Fruit fly (Drosophila melanogaster) whole organism, embryonic: ENCODE measurements around the gene Root.

Experiments
- ATbp ChIP-seq: fragments of 200-800 bp; sonication (Bioruptor generic); optimal IDR thresholded peaks from 2 replicates; lab custom pipeline; 2017; ENCODE audit warnings: missing biosample characterization, mild to moderate bottlenecking, missing genetic modification characterization, missing genetic modification reagents
- CG10565 ChIP-seq: fragments of 200-800 bp; sonication (Bioruptor generic); optimal IDR thresholded peaks from 3 replicates; lab custom pipeline; 2016; ENCODE audit warnings: missing biosample characterization, mild to moderate bottlenecking, missing genetic modification characterization
- CG11398 ChIP-seq: fragments of 200-800 bp; sonication (Bioruptor generic); optimal IDR thresholded peaks from 2 replicates; lab custom pipeline; 2016; ENCODE audit warnings: missing biosample characterization, missing genetic modification characterization
- CG11695 ChIP-seq: fragments of 200-800 bp; sonication (Bioruptor generic); IDR thresholded peaks from 3 replicates; pipeline ENCODE4 v1.3.6; 2022; ENCODE audit warnings: missing biosample characterization, missing genetic modification characterization
- CG11723 ChIP-seq: fragments of 200-800 bp; sonication (Bioruptor generic); optimal IDR thresholded peaks from 2 replicates; lab custom pipeline; 2017; ENCODE audit warnings: missing biosample characterization, mild to moderate bottlenecking, missing genetic modification characterization
- CG12155 ChIP-seq: fragments of 200-800 bp; sonication (Bioruptor generic); optimal IDR thresholded peaks from 3 replicates; lab custom pipeline; 2016; ENCODE audit warnings: missing biosample characterization, missing genetic modification characterization
- CG12236 ChIP-seq: fragments of 200-800 bp; sonication (Bioruptor generic); optimal IDR thresholded peaks from 2 replicates; lab custom pipeline; 2016; ENCODE audit warnings: missing biosample characterization, missing genetic modification characterization
- CG13287 ChIP-seq: fragments of 200-800 bp; sonication (Bioruptor generic); IDR thresholded peaks from 2 replicates; pipeline ENCODE4 v1.3.6; 2022; ENCODE audit warnings: missing biosample characterization, missing genetic modification characterization; ENCODE audit not compliant: partially characterized antibody
- CG1529 ChIP-seq: fragments of 200-800 bp; sonication (Bioruptor generic); optimal IDR thresholded peaks from 3 replicates; lab custom pipeline; 2018; ENCODE audit warnings: missing biosample characterization, missing genetic modification characterization
- CG1832 ChIP-seq: fragments of 200-800 bp; sonication (Bioruptor generic); optimal IDR thresholded peaks from 2 replicates; lab custom pipeline; 2017; ENCODE audit warnings: missing biosample characterization, mild to moderate bottlenecking, missing genetic modification characterization, inconsistent platforms
- CG30403 ChIP-seq: fragments of 200-800 bp; sonication (Bioruptor generic); optimal IDR thresholded peaks from 3 replicates; lab custom pipeline; 2016; ENCODE audit warnings: missing biosample characterization, missing genetic modification characterization
- CG31365 ChIP-seq: fragments of 200-800 bp; sonication (Bioruptor generic); optimal IDR thresholded peaks from 2 replicates; lab custom pipeline; 2018; ENCODE audit warnings: missing biosample characterization, mild to moderate bottlenecking, missing genetic modification characterization
- CG33213 ChIP-seq: fragments of 200-800 bp; sonication (Bioruptor generic); optimal IDR thresholded peaks from 3 replicates; lab custom pipeline; 2016; ENCODE audit warnings: missing biosample characterization, missing genetic modification characterization
- CG6791 ChIP-seq: fragments of 200-800 bp; sonication (Bioruptor generic); IDR thresholded peaks from 3 replicates; pipeline ENCODE4 v1.3.6; 2022; ENCODE audit warnings: missing biosample characterization, missing genetic modification characterization; ENCODE audit not compliant: partially characterized antibody
- CG7786 ChIP-seq: fragments of 200-800 bp; sonication (Bioruptor generic); optimal IDR thresholded peaks from 2 replicates; lab custom pipeline; 2016; ENCODE audit warnings: missing biosample characterization, missing genetic modification characterization
- CG7839 ChIP-seq: fragments of 200-800 bp; sonication (Bioruptor generic); optimal IDR thresholded peaks from 3 replicates; lab custom pipeline; 2018; ENCODE audit warnings: missing biosample characterization, mild to moderate bottlenecking, missing genetic modification characterization, moderate library complexity
- CG7963 ChIP-seq: fragments of 200-800 bp; sonication (Bioruptor generic); IDR thresholded peaks from 3 replicates; pipeline ENCODE4 v1.3.6; 2022; ENCODE audit warnings: missing biosample characterization, missing genetic modification characterization; ENCODE audit not compliant: partially characterized antibody
- CG8765 ChIP-seq: fragments of 200-800 bp; sonication (Bioruptor generic); IDR thresholded peaks from 2 replicates; pipeline ENCODE4 v1.3.6; 2022; ENCODE audit warnings: missing biosample characterization, missing genetic modification characterization
- CG9817 ChIP-seq: fragments of 200-800 bp; sonication (Bioruptor generic); optimal IDR thresholded peaks from 2 replicates; lab custom pipeline; 2018; ENCODE audit warnings: missing biosample characterization, mild to moderate bottlenecking, missing genetic modification characterization, moderate library complexity
- Camta ChIP-seq: fragments of 200-800 bp; sonication (Bioruptor generic); optimal IDR thresholded peaks from 2 replicates; lab custom pipeline; 2016; ENCODE audit warnings: missing biosample characterization, missing genetic modification characterization
- Dip3 ChIP-seq: fragments of 200-800 bp; sonication (Bioruptor generic); optimal IDR thresholded peaks from 3 replicates; lab custom pipeline; 2016; ENCODE audit warnings: missing biosample characterization, missing genetic modification characterization
- Drgx ChIP-seq: fragments of 200-800 bp; sonication (Bioruptor generic); IDR thresholded peaks from 2 replicates; pipeline ENCODE4 v1.3.6; 2022; ENCODE audit warnings: missing biosample characterization, missing genetic modification characterization
- Fer3 ChIP-seq: fragments of 200-800 bp; sonication (Bioruptor generic); optimal IDR thresholded peaks from 2 replicates; lab custom pipeline; 2018; ENCODE audit warnings: missing biosample characterization, mild to moderate bottlenecking, missing genetic modification characterization, moderate library complexity
- HmgZ ChIP-seq: fragments of 200-800 bp; sonication (Bioruptor generic); optimal IDR thresholded peaks from 2 replicates; lab custom pipeline; 2018; ENCODE audit warnings: missing biosample characterization, mild to moderate bottlenecking, missing genetic modification characterization
- Hr3 ChIP-seq: fragments of 200-800 bp; sonication (Bioruptor generic); optimal IDR thresholded peaks from 3 replicates; lab custom pipeline; 2016; ENCODE audit warnings: missing biosample characterization, missing genetic modification characterization
- Hr39 ChIP-seq: fragments of >200 bp; optimal IDR thresholded peaks from 2 replicates; lab custom pipeline; 2017
- Lim3 ChIP-seq: fragments of 200-800 bp; sonication (Bioruptor generic); IDR thresholded peaks from 2 replicates; pipeline ENCODE4 v1.3.6; 2022; ENCODE audit warnings: missing biosample characterization, missing genetic modification characterization
- NC2β ChIP-seq: fragments of 200-800 bp; sonication (Bioruptor generic); optimal IDR thresholded peaks from 2 replicates; lab custom pipeline; 2016; ENCODE audit warnings: missing biosample characterization, missing genetic modification characterization
- NfI ChIP-seq: fragments of 200-800 bp; sonication (Bioruptor generic); optimal IDR thresholded peaks from 3 replicates; lab custom pipeline; 2018; ENCODE audit warnings: missing biosample characterization, mild to moderate bottlenecking, missing genetic modification characterization, moderate library complexity
- ac ChIP-seq: fragments of 200-800 bp; sonication (Bioruptor generic); optimal IDR thresholded peaks from 3 replicates; lab custom pipeline; 2017; ENCODE audit warnings: missing biosample characterization, mild to moderate bottlenecking, missing genetic modification characterization
- br ChIP-seq: fragments of >200 bp; optimal IDR thresholded peaks from 2 replicates; lab custom pipeline; 2017
- cas ChIP-seq: fragments of 200-800 bp; sonication (Bioruptor generic); IDR thresholded peaks from 2 replicates; pipeline ENCODE4 v1.3.6; 2022; ENCODE audit warnings: missing biosample characterization, missing genetic modification characterization
- crol ChIP-seq: fragments of 200-800 bp; sonication (Bioruptor generic); IDR thresholded peaks from 2 replicates; pipeline ENCODE4 v1.3.6; 2022; ENCODE audit warnings: missing biosample characterization, missing genetic modification characterization
- ftz-f1 ChIP-seq: fragments of 200-800 bp; sonication (Bioruptor generic); optimal IDR thresholded peaks from 2 replicates; lab custom pipeline; 2016; ENCODE audit warnings: missing biosample characterization, missing genetic modification characterization
- ham ChIP-seq: fragments of 200-800 bp; sonication (Bioruptor generic); IDR thresholded peaks from 2 replicates; pipeline ENCODE4 v1.3.6; 2022; ENCODE audit warnings: missing biosample characterization, missing genetic modification characterization
- hkb ChIP-seq, 2 experiments: fragments of 200-800 bp in 1 of 2; fragments of >200 bp in 1 of 2; sonication (Bioruptor generic) in 1 of 2; IDR thresholded peaks in 1 of 2; optimal IDR thresholded peaks in 1 of 2; 2 replicates each; pipeline versions ENCODE4 v1.3.6 to Lab custom; 2017 to 2022; ENCODE audit warnings: missing biosample characterization in 1 of 2, missing genetic modification characterization in 1 of 2
- klu ChIP-seq: fragments of 200-800 bp; sonication (Bioruptor generic); IDR thresholded peaks from 2 replicates; pipeline ENCODE4 v1.3.6; 2022; ENCODE audit warnings: missing biosample characterization, missing genetic modification characterization
- lov ChIP-seq, 2 experiments: fragments of 200-800 bp in 1 of 2; fragments of >200 bp in 1 of 2; sonication (Bioruptor generic) in 1 of 2; IDR thresholded peaks in 1 of 2; optimal IDR thresholded peaks in 1 of 2; 2 replicates in 1 of 2; 3 replicates in 1 of 2; pipeline versions ENCODE4 v1.3.6 to Lab custom; 2017 to 2022; ENCODE audit warnings: missing biosample characterization in 1 of 2, missing genetic modification characterization in 1 of 2
- mirr ChIP-seq: fragments of 200-800 bp; sonication (Bioruptor generic); optimal IDR thresholded peaks from 3 replicates; lab custom pipeline; 2018; ENCODE audit warnings: missing biosample characterization, mild to moderate bottlenecking, missing genetic modification characterization
- oc ChIP-seq: fragments of 200-800 bp; sonication (Bioruptor generic); optimal IDR thresholded peaks from 2 replicates; lab custom pipeline; 2018; ENCODE audit warnings: missing biosample characterization, mild to moderate bottlenecking, missing genetic modification characterization, moderate library complexity
- psq ChIP-seq: fragments of 200-800 bp; sonication (Bioruptor generic); optimal IDR thresholded peaks from 2 replicates; lab custom pipeline; 2017; ENCODE audit warnings: missing biosample characterization, missing genetic modification characterization
- row ChIP-seq: fragments of 200-800 bp; sonication (Bioruptor generic); IDR thresholded peaks from 3 replicates; pipeline ENCODE4 v1.3.6; 2022; ENCODE audit warnings: missing biosample characterization, missing genetic modification characterization
- sens-2 ChIP-seq: fragments of 200-800 bp; sonication (Bioruptor generic); IDR thresholded peaks from 2 replicates; pipeline ENCODE4 v1.3.6; 2022; ENCODE audit warnings: missing biosample characterization, missing genetic modification characterization
- sisA ChIP-seq: fragments of 200-800 bp; sonication (Bioruptor generic); IDR thresholded peaks from 2 replicates; pipeline ENCODE4 v1.3.6; 2022; ENCODE audit warnings: missing biosample characterization, missing genetic modification characterization
- slbo ChIP-seq: fragments of 200-800 bp; sonication (Bioruptor generic); IDR thresholded peaks from 2 replicates; pipeline ENCODE4 v1.3.6; 2022; ENCODE audit warnings: missing biosample characterization, missing genetic modification characterization
- stc ChIP-seq: fragments of 200-800 bp; sonication (Bioruptor generic); IDR thresholded peaks from 2 replicates; pipeline ENCODE4 v1.3.6; 2022; ENCODE audit warnings: missing biosample characterization, missing genetic modification characterization
- tin ChIP-seq: fragments of 200-800 bp; sonication (Bioruptor generic); optimal IDR thresholded peaks from 3 replicates; lab custom pipeline; 2016; ENCODE audit warnings: missing biosample characterization, missing genetic modification characterization
- tna ChIP-seq: fragments of 200-800 bp; sonication (Bioruptor generic); IDR thresholded peaks from 2 replicates; pipeline ENCODE4 v1.3.6; 2022; ENCODE audit warnings: missing biosample characterization, missing genetic modification characterization; ENCODE audit not compliant: partially characterized antibody
- trh ChIP-seq: fragments of 200-800 bp; sonication (Bioruptor generic); optimal IDR thresholded peaks from 2 replicates; lab custom pipeline; 2016; ENCODE audit warnings: missing biosample characterization, missing genetic modification characterization
- tup ChIP-seq: fragments of 200-800 bp; sonication (Bioruptor generic); optimal IDR thresholded peaks from 2 replicates; lab custom pipeline; 2016; ENCODE audit warnings: missing biosample characterization, mild to moderate bottlenecking, missing genetic modification characterization, moderate library complexity
- wor ChIP-seq: fragments of 200-800 bp; sonication (Bioruptor generic); IDR thresholded peaks from 2 replicates; pipeline ENCODE4 v1.3.6; 2022; ENCODE audit warnings: missing biosample characterization, missing genetic modification characterization

The Root gene

DNA sequence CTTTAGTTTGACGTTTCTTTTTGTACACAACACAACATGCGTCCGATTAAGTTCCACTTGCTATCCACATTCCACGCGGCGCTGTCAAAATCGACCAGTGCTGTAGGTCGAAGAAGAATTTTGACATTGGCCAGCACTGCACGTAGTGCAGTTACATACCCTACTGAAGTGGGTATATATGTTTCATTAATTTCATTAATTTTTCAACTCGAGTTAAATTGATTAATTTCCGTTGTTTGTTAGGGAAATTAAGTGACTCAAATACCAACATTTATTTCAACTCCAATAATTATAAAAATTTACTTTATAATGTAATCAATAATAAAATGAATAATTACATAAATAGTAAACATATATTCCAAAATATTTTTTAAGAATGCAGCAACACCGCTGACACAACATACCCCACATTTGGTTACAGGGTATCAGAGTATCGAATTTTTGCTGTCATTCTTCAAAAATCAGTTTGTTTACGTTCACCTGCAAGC lies 4.1 kb upstream of the Root start, which contains the start of the genes eIF4EHP and CG18428 (continued):
- no peak for TF ChIP-seq hkb (optimal IDR thresholded peaks at IDR 0.05; lab: Kevin White, UChicago)
- no peak for TF ChIP-seq hkb (GFP tag; IDR thresholded peaks at IDR 0.05; lab: Robert Waterston, UW)
- TF ChIP-seq NC2β (GFP tag; lab: Kevin White, UChicago): peak; percentile 79
- TF ChIP-seq CG12155 (GFP tag; lab: Kevin White, UChicago): peak; percentile 97
- peak; percentile 79 for TF ChIP-seq CG31365 (tag; lab: Kevin White, UChicago)
- no peak for TF ChIP-seq lov (optimal IDR thresholded peaks at IDR 0.05; lab: Kevin White, UChicago)
- TF ChIP-seq lov (GFP tag; IDR thresholded peaks at IDR 0.05; lab: Robert Waterston, UW): no peak
- TF ChIP-seq psq: peak; percentile 96
- peak; percentile 89 for TF ChIP-seq Dip3 (GFP tag; lab: Kevin White, UChicago)
- no peak for TF ChIP-seq sisA (GFP tag; lab: Robert Waterston, UW)
- peak; percentile 99 for TF ChIP-seq CG30403
- TF ChIP-seq mirr (GFP tag; lab: Kevin White, UChicago): peak; percentile 98
- no peak for TF ChIP-seq cas (GFP tag; lab: Robert Waterston, UW)
- TF ChIP-seq Lim3 (GFP tag; lab: Robert Waterston, UW): 0 out of 2 replicates have a peak, but pooled peaks have one; percentile 95
- no peak; the same call in 1 of the 2 replicates for TF ChIP-seq klu (GFP tag; lab: Robert Waterston, UW)
- TF ChIP-seq CG1529: peak; percentile 98
- TF ChIP-seq NfI (GFP tag; lab: Kevin White, UChicago): peak; percentile 99
- peak; percentile 85 for TF ChIP-seq CG33213 (GFP tag; lab: Kevin White, UChicago)
- TF ChIP-seq Camta (GFP tag; lab: Kevin White, UChicago): peak; percentile 89
- peak; percentile 97 for TF ChIP-seq trh (GFP tag; lab: Kevin White, UChicago)
- peak; percentile 89 for TF ChIP-seq CG7786 (GFP tag; lab: Kevin White, UChicago)
- no peak for TF ChIP-seq CG7963 (GFP tag; lab: Robert Waterston, UW)
- TF ChIP-seq oc (tag; lab: Kevin White, UChicago): peak; percentile 99
- peak; percentile 93 for TF ChIP-seq tup (GFP tag; lab: Kevin White, UChicago)
- TF ChIP-seq CG6791 (GFP tag; lab: Robert Waterston, UW): no peak
- no peak for TF ChIP-seq crol
- TF ChIP-seq sens-2: peak; percentile 95
- TF ChIP-seq row: no peak
- peak; percentile 48 for TF ChIP-seq ftz-f1
- peak; percentile 99 for TF ChIP-seq CG9817
- no peak for TF ChIP-seq Drgx (GFP tag; lab: Robert Waterston, UW)
- TF ChIP-seq CG13287 (GFP tag; lab: Robert Waterston, UW): no peak
- TF ChIP-seq HmgZ (tag; lab: Kevin White, UChicago): peak; percentile 99
- peak; percentile 45 for TF ChIP-seq CG12236 (GFP tag; lab: Kevin White, UChicago)
- TF ChIP-seq br (lab: Kevin White, UChicago): no peak
- TF ChIP-seq ham (GFP tag; lab: Robert Waterston, UW): 0 out of 2 replicates have a peak, but pooled peaks have one; percentile 96
- TF ChIP-seq ATbp (GFP tag; lab: Kevin White, UChicago): peak; percentile 97
- peak; percentile 79 for TF ChIP-seq CG11398 (GFP tag; lab: Kevin White, UChicago)
- no peak for TF ChIP-seq CG11695 (GFP tag; lab: Robert Waterston, UW)
- TF ChIP-seq tin (GFP tag; lab: Kevin White, UChicago): peak; percentile 98
- TF ChIP-seq CG1832 (GFP tag; lab: Kevin White, UChicago): no peak
- TF ChIP-seq Hr3: peak; percentile 100
- no peak for TF ChIP-seq tna
- peak; percentile 96 for TF ChIP-seq ac
- no peak for TF ChIP-seq slbo
- TF ChIP-seq CG7839 (tag; lab: Kevin White, UChicago): peak; percentile 100
- peak; percentile 85 for TF ChIP-seq CG10565 (GFP tag; lab: Kevin White, UChicago)
- peak; percentile 99 for TF ChIP-seq CG11723
- 0 out of 2 replicates have a peak, but pooled peaks have one; percentile 98 for TF ChIP-seq CG8765 (GFP tag; lab: Robert Waterston, UW)
- TF ChIP-seq stc (GFP tag; lab: Robert Waterston, UW): no peak
- peak; percentile 100 for TF ChIP-seq Fer3 (tag; lab: Kevin White, UChicago)
- TF ChIP-seq Hr39 (lab: Kevin White, UChicago): no peak
- no peak for TF ChIP-seq wor (GFP tag; lab: Robert Waterston, UW)
